Fruit fly (Drosophila melanogaster) whole organism, embryonic: ENCODE data around the gene cic.

Experiments used
- Atf3 ChIP-seq: fragments of 200-800 bp; sonication (Bioruptor generic); optimal IDR thresholded peaks from 3 replicates; lab custom pipeline; 2016; ENCODE audit warnings: missing biosample characterization, missing genetic modification characterization
- Blimp-1 ChIP-seq: fragments of 200-800 bp; sonication (Bioruptor generic); optimal IDR thresholded peaks from 3 replicates; lab custom pipeline; 2018; ENCODE audit warnings: missing biosample characterization, missing genetic modification characterization, mild to moderate bottlenecking, moderate library complexity, missing genetic modification reagents
- CG10431 ChIP-seq: fragments of 200-800 bp; sonication (Bioruptor generic); optimal IDR thresholded peaks from 3 replicates; lab custom pipeline; 2018; ENCODE audit warnings: missing biosample characterization, mild to moderate bottlenecking, missing genetic modification characterization
- CG11456 ChIP-seq: fragments of 200-800 bp; sonication (Bioruptor generic); IDR thresholded peaks from 3 replicates; pipeline ENCODE4 v1.3.6; 2022; ENCODE audit warnings: missing biosample characterization, missing genetic modification characterization
- CG11695 ChIP-seq: fragments of 200-800 bp; sonication (Bioruptor generic); IDR thresholded peaks from 3 replicates; pipeline ENCODE4 v1.3.6; 2022; ENCODE audit warnings: missing biosample characterization, missing genetic modification characterization
- CG12299 ChIP-seq: fragments of 200-800 bp; sonication (Bioruptor generic); optimal IDR thresholded peaks from 2 replicates; lab custom pipeline; 2018; ENCODE audit warnings: missing biosample characterization, mild to moderate bottlenecking, missing genetic modification characterization
- CG1233 ChIP-seq: fragments of 200-800 bp; sonication (Bioruptor generic); optimal IDR thresholded peaks from 4 replicates; lab custom pipeline; 2018; ENCODE audit warnings: missing biosample characterization, mild to moderate bottlenecking, missing genetic modification characterization
- CG12659 ChIP-seq: fragments of 200-800 bp; sonication (Bioruptor generic); optimal IDR thresholded peaks from 3 replicates; lab custom pipeline; 2017; ENCODE audit warnings: mild to moderate bottlenecking, missing biosample characterization, missing genetic modification reagents, missing genetic modification characterization
- CG13424 ChIP-seq: fragments of 200-800 bp; sonication (Bioruptor generic); optimal IDR thresholded peaks from 2 replicates; lab custom pipeline; 2019; ENCODE audit warnings: missing biosample characterization, mild to moderate bottlenecking, missing genetic modification characterization, moderate library complexity
- CG15514 ChIP-seq: fragments of 200-800 bp; sonication (Bioruptor generic); optimal IDR thresholded peaks from 3 replicates; lab custom pipeline; 2017; ENCODE audit warnings: missing biosample characterization, missing genetic modification characterization, mild to moderate bottlenecking, moderate library complexity, missing genetic modification reagents
- CG17802 ChIP-seq: fragments of 200-800 bp; sonication (Bioruptor generic); optimal IDR thresholded peaks from 2 replicates; lab custom pipeline; 2018; ENCODE audit warnings: missing biosample characterization, mild to moderate bottlenecking, missing genetic modification characterization, moderate library complexity
- CG17829 ChIP-seq: fragments of 200-800 bp; optimal IDR thresholded peaks from 2 replicates; lab custom pipeline; 2019; ENCODE audit warnings: missing biosample characterization, mild to moderate bottlenecking, missing genetic modification characterization, moderate library complexity
- CG2129 ChIP-seq: fragments of 200-800 bp; sonication (Bioruptor generic); IDR thresholded peaks from 2 replicates; pipeline ENCODE4 v1.3.6; 2022; ENCODE audit warnings: missing biosample characterization, missing genetic modification characterization; ENCODE audit not compliant: partially characterized antibody
- CG32772 ChIP-seq: fragments of 200-800 bp; sonication (Bioruptor generic); IDR thresholded peaks from 2 replicates; pipeline ENCODE4 v1.3.6; 2022; ENCODE audit warnings: missing biosample characterization, missing genetic modification characterization
- CG34224 ChIP-seq: fragments of 200-800 bp; sonication (Bioruptor generic); IDR thresholded peaks from 3 replicates; pipeline ENCODE4 v1.3.6; 2022; ENCODE audit warnings: missing biosample characterization, missing genetic modification characterization; ENCODE audit not compliant: partially characterized antibody
- CG3838 ChIP-seq: fragments of 200-800 bp; sonication (Bioruptor generic); optimal IDR thresholded peaks from 3 replicates; lab custom pipeline; 2016; ENCODE audit warnings: missing biosample characterization, missing genetic modification characterization
- CG6683 ChIP-seq: fragments of 200-800 bp; sonication (Bioruptor generic); optimal IDR thresholded peaks from 2 replicates; lab custom pipeline; 2017; ENCODE audit warnings: missing biosample characterization, mild to moderate bottlenecking, missing genetic modification characterization, missing genetic modification reagents
- CG6854 ChIP-seq: fragments of 200-800 bp; sonication (Bioruptor generic); optimal IDR thresholded peaks from 3 replicates; lab custom pipeline; 2017; ENCODE audit warnings: missing biosample characterization, mild to moderate bottlenecking, missing genetic modification characterization
- CG7357 ChIP-seq: fragments of 200-800 bp; sonication (Bioruptor generic); IDR thresholded peaks from 3 replicates; pipeline ENCODE4 v1.3.6; 2022; ENCODE audit warnings: missing biosample characterization, missing genetic modification characterization
- CG7987 ChIP-seq: fragments of 200-800 bp; sonication (Bioruptor generic); optimal IDR thresholded peaks from 2 replicates; lab custom pipeline; 2018; ENCODE audit warnings: missing biosample characterization, mild to moderate bottlenecking, missing genetic modification characterization, moderate library complexity
- CG8765 ChIP-seq: fragments of 200-800 bp; sonication (Bioruptor generic); IDR thresholded peaks from 2 replicates; pipeline ENCODE4 v1.3.6; 2022; ENCODE audit warnings: missing biosample characterization, missing genetic modification characterization
- CG9876 ChIP-seq: fragments of 200-800 bp; sonication (Bioruptor generic); optimal IDR thresholded peaks from 2 replicates; lab custom pipeline; 2016; ENCODE audit warnings: missing biosample characterization, missing genetic modification characterization
- Dll ChIP-seq: fragments of 200-800 bp; sonication (Bioruptor generic); IDR thresholded peaks from 4 replicates; pipeline ENCODE4 v1.3.6; 2022; ENCODE audit warnings: missing biosample characterization, missing genetic modification characterization; ENCODE audit not compliant: partially characterized antibody
- Drgx ChIP-seq: fragments of 200-800 bp; sonication (Bioruptor generic); IDR thresholded peaks from 2 replicates; pipeline ENCODE4 v1.3.6; 2022; ENCODE audit warnings: missing biosample characterization, missing genetic modification characterization
- HmgZ ChIP-seq: fragments of 200-800 bp; sonication (Bioruptor generic); optimal IDR thresholded peaks from 2 replicates; lab custom pipeline; 2018; ENCODE audit warnings: missing biosample characterization, mild to moderate bottlenecking, missing genetic modification characterization
- Hmx ChIP-seq: fragments of 200-800 bp; sonication (Bioruptor generic); optimal IDR thresholded peaks from 2 replicates; lab custom pipeline; 2016; ENCODE audit warnings: missing biosample characterization, missing genetic modification characterization
- Med ChIP-seq: fragments of 200-800 bp; sonication (Bioruptor generic); peaks from one replicate; lab custom pipeline; 2016; ENCODE audit warnings: missing biosample characterization, missing genetic modification characterization, mild to moderate bottlenecking, inconsistent platforms, moderate library complexity
- Mes4 ChIP-seq: fragments of 200-800 bp; sonication (Bioruptor generic); optimal IDR thresholded peaks from 2 replicates; lab custom pipeline; 2016; ENCODE audit warnings: missing biosample characterization, missing genetic modification characterization
- NK7.1 ChIP-seq: fragments of 200-800 bp; sonication (Bioruptor generic); optimal IDR thresholded peaks from 3 replicates; lab custom pipeline; 2016; ENCODE audit warnings: missing biosample characterization, missing genetic modification characterization
- Oli ChIP-seq: fragments of 200-800 bp; sonication (Bioruptor generic); optimal IDR thresholded peaks from 2 replicates; lab custom pipeline; 2018; ENCODE audit warnings: missing biosample characterization, mild to moderate bottlenecking, missing genetic modification characterization, moderate library complexity
- Pdp1 ChIP-seq, 2 experiments: fragments of 200-800 bp; sonication (Bioruptor generic); optimal IDR thresholded peaks; 3 replicates each; lab custom pipeline; 2016; ENCODE audit warnings: missing biosample characterization in 2 of 2, missing genetic modification characterization in 2 of 2, mild to moderate bottlenecking in 1 of 2, moderate library complexity in 1 of 2
- Sox102F ChIP-seq: fragments of 200-800 bp; sonication (Bioruptor generic); optimal IDR thresholded peaks from 2 replicates; lab custom pipeline; 2018; ENCODE audit warnings: missing biosample characterization, mild to moderate bottlenecking, missing genetic modification characterization, moderate library complexity
- Xrp1 ChIP-seq: fragments of 200-800 bp; sonication (Bioruptor generic); IDR thresholded peaks from 2 replicates; pipeline ENCODE4 v1.3.6; 2022; ENCODE audit warnings: missing biosample characterization, missing genetic modification characterization
- abd-A ChIP-seq: fragments of 200-800 bp; sonication (Bioruptor generic); optimal IDR thresholded peaks from 3 replicates; lab custom pipeline; 2019; ENCODE audit warnings: missing biosample characterization, mild to moderate bottlenecking, missing genetic modification characterization, moderate library complexity
- bigmax ChIP-seq: fragments of 200-800 bp; sonication (Bioruptor generic); optimal IDR thresholded peaks from 2 replicates; lab custom pipeline; 2018; ENCODE audit warnings: missing biosample characterization, mild to moderate bottlenecking, missing genetic modification characterization
- cad ChIP-seq: fragments of >200 bp; optimal IDR thresholded peaks from 2 replicates; lab custom pipeline; 2017; ENCODE audit warnings: missing biosample characterization, missing genetic modification characterization
- croc ChIP-seq: fragments of 200-800 bp; sonication (Bioruptor generic); conservative IDR thresholded peaks from 3 replicates; pipeline ENCODE4 v1.3.6; 2022; ENCODE audit warnings: missing biosample characterization, missing genetic modification characterization
- crol ChIP-seq: fragments of 200-800 bp; sonication (Bioruptor generic); IDR thresholded peaks from 2 replicates; pipeline ENCODE4 v1.3.6; 2022; ENCODE audit warnings: missing biosample characterization, missing genetic modification characterization
- dysf ChIP-seq: fragments of 200-800 bp; sonication (Bioruptor generic); IDR thresholded peaks from 3 replicates; pipeline ENCODE4 v1.3.6; 2022; ENCODE audit warnings: missing biosample characterization, missing genetic modification characterization
- her ChIP-seq: fragments of 200-800 bp; sonication (Bioruptor generic); optimal IDR thresholded peaks from 2 replicates; lab custom pipeline; 2016; ENCODE audit warnings: missing biosample characterization, missing genetic modification characterization
- knrl ChIP-seq: fragments of 200-800 bp; sonication (Bioruptor generic); IDR thresholded peaks from 3 replicates; pipeline ENCODE4 v1.3.6; 2022; ENCODE audit warnings: missing biosample characterization, missing genetic modification characterization; ENCODE audit not compliant: partially characterized antibody
- lov ChIP-seq, 2 experiments: fragments of 200-800 bp in 1 of 2; fragments of >200 bp in 1 of 2; sonication (Bioruptor generic) in 1 of 2; IDR thresholded peaks in 1 of 2; optimal IDR thresholded peaks in 1 of 2; 2 replicates in 1 of 2; 3 replicates in 1 of 2; pipeline versions ENCODE4 v1.3.6 to Lab custom; 2017 to 2022; ENCODE audit warnings: missing biosample characterization in 1 of 2, missing genetic modification characterization in 1 of 2
- oc ChIP-seq: fragments of 200-800 bp; sonication (Bioruptor generic); optimal IDR thresholded peaks from 2 replicates; lab custom pipeline; 2018; ENCODE audit warnings: missing biosample characterization, mild to moderate bottlenecking, missing genetic modification characterization, moderate library complexity
- ranshi ChIP-seq: fragments of 200-800 bp; sonication (Bioruptor generic); IDR thresholded peaks from 2 replicates; pipeline ENCODE4 v1.3.6; 2022; ENCODE audit warnings: missing biosample characterization, missing genetic modification characterization
- schlank ChIP-seq: fragments of 200-800 bp; sonication (Bioruptor generic); optimal IDR thresholded peaks from 2 replicates; lab custom pipeline; 2018; ENCODE audit warnings: missing biosample characterization, mild to moderate bottlenecking, missing genetic modification characterization
- sd ChIP-seq: fragments of 200-800 bp; sonication (Bioruptor generic); optimal IDR thresholded peaks from 3 replicates; lab custom pipeline; 2018; ENCODE audit warnings: missing biosample characterization, mild to moderate bottlenecking, missing genetic modification characterization, moderate library complexity
- sim ChIP-seq: fragments of 200-800 bp; sonication (Bioruptor generic); IDR thresholded peaks from 2 replicates; pipeline ENCODE4 v1.3.6; 2022; ENCODE audit warnings: missing biosample characterization, missing genetic modification characterization
- sr ChIP-seq: fragments of 200-800 bp; sonication (Bioruptor generic); IDR thresholded peaks from 3 replicates; pipeline ENCODE4 v1.3.6; 2022; ENCODE audit warnings: missing biosample characterization, missing genetic modification characterization
- tio ChIP-seq: fragments of 200-800 bp; sonication (Bioruptor generic); optimal IDR thresholded peaks from 2 replicates; lab custom pipeline; 2017; ENCODE audit warnings: missing biosample characterization, missing genetic modification characterization, inconsistent platforms
- usp ChIP-seq: fragments of >200 bp; optimal IDR thresholded peaks from 2 replicates; lab custom pipeline; 2017; ENCODE audit warnings: missing biosample characterization, missing genetic modification characterization

cic gene

DNA sequence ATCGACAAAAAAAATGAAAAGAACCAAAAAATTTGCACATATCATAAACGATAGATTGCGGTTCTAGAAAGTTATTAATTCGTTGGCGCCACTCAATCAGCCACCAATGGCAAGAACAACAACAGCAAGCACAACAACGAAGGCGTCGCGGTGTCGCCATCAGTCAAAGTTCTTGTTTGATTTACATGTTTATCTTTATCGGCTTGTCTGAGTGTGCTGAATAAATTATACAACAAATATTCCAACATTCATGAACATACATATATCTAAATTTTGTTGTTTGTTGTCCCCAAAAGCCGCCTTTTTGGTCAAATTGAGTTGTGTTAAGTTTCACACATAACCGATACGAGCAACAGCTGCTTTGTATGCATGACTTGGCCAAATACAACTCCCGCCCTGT, 21.0 kb downstream of the cic start (continued):
- TF ChIP-seq CG2129 (GFP tag; lab: Robert Waterston, UW) (no peak), Blimp-1 (GFP tag; lab: Kevin White, UChicago) (peak; percentile 6), Sox102F (no peak), CG12659 (GFP tag; lab: Kevin White, UChicago) (no peak), CG9876 (GFP tag; lab: Kevin White, UChicago) (no peak), CG17829 (tag; lab: Kevin White, UChicago) (no peak), oc (tag; lab: Kevin White, UChicago) (no peak), ranshi (GFP tag; lab: Robert Waterston, UW) (no peak), CG11695 (GFP tag; lab: Robert Waterston, UW) (0 out of 3 replicates have a peak, but pooled peaks have one; percentile 7), dysf (GFP tag; lab: Robert Waterston, UW) (peak; percentile 11; the same call in 1 of the 3 replicates), Oli (tag; lab: Kevin White, UChicago) (no peak), crol (GFP tag; lab: Robert Waterston, UW) (no peak), Pdp1 (GFP tag; optimal IDR thresholded peaks at IDR 0.05; lab: Kevin White, UChicago) (peak in 1 of 2 experiments; percentile 49), bigmax (GFP tag; lab: Kevin White, UChicago) (no peak), Atf3 (GFP tag; lab: Kevin White, UChicago) (no peak), CG15514 (GFP tag; lab: Kevin White, UChicago) (peak; percentile 14), CG6683 (no peak), CG32772 (GFP tag; lab: Robert Waterston, UW) (no peak), usp (GFP tag; lab: Kevin White, UChicago) (no peak), NK7.1 (GFP tag; lab: Kevin White, UChicago) (no peak), Xrp1 (GFP tag; lab: Robert Waterston, UW) (no peak), CG11456 (GFP tag; lab: Robert Waterston, UW) (no peak), sim (GFP tag; lab: Robert Waterston, UW) (no peak), schlank (tag; lab: Kevin White, UChicago) (peak; percentile 22), tio (GFP tag; lab: Kevin White, UChicago) (no peak), sd (peak; percentile 71), Med (GFP tag; lab: Kevin White, UChicago) (peak; percentile 92), Dll (GFP tag; lab: Robert Waterston, UW) (no peak), CG12299 (no peak), CG8765 (GFP tag; lab: Robert Waterston, UW) (no peak), Hmx (GFP tag; lab: Kevin White, UChicago) (no peak), croc (GFP tag; lab: Robert Waterston, UW) (no peak), CG10431 (GFP tag; lab: Kevin White, UChicago) (no peak), Drgx (no peak), abd-A (tag; lab: Kevin White, UChicago) (peak; percentile 23), CG17802 (no peak), CG7357 (GFP tag; lab: Robert Waterston, UW) (no peak), CG34224 (GFP tag; lab: Robert Waterston, UW) (no peak), CG3838 (GFP tag; lab: Kevin White, UChicago) (no peak), CG7987 (GFP tag; lab: Kevin White, UChicago) (peak; percentile 37), lov (optimal IDR thresholded peaks at IDR 0.05; lab: Kevin White, UChicago) (no peak), lov (GFP tag; IDR thresholded peaks at IDR 0.05; lab: Robert Waterston, UW) (no peak), CG6854 (GFP tag; lab: Kevin White, UChicago) (no peak), Mes4 (no peak), cad (no peak), HmgZ (no peak), knrl (GFP tag; lab: Robert Waterston, UW) (no peak), CG13424 (tag; lab: Kevin White, UChicago) (no peak), CG1233 (GFP tag; lab: Kevin White, UChicago) (no peak), her (GFP tag; lab: Kevin White, UChicago) (peak; percentile 5), sr (GFP tag; lab: Robert Waterston, UW) (no peak)
